Worm (Caenorhabditis elegans) whole organism, L2 larva: ENCODE measurements around the gene fbxa-99.
A peak's percentile ranks its signal among the peaks of the same experiment; 100 is the strongest.

Experiments used
- R02D3.7 ChIP-seq: fragments of 150-350 bp; optimal IDR thresholded peaks from 2 replicates; lab custom pipeline; 2014; ENCODE audit warnings: missing biosample characterization, missing genetic modification characterization
- Y55F3AM.14 ChIP-seq: fragments of 200-800 bp; sonication (Bioruptor generic); optimal IDR thresholded peaks from 2 replicates; lab custom pipeline; 2018; ENCODE audit warnings: mild to moderate bottlenecking, missing genetic modification characterization, missing compliant biosample characterization
- ZK546.5 ChIP-seq: sonication (generic microtip); optimal IDR thresholded peaks from 2 replicates; lab custom pipeline; 2017; ENCODE audit warnings: missing biosample characterization, missing genetic modification characterization
- aly-2 ChIP-seq: fragments of 150-350 bp; optimal IDR thresholded peaks from 2 replicates; lab custom pipeline; 2014; ENCODE audit warnings: missing biosample characterization, missing genetic modification characterization
- ceh-16 ChIP-seq: fragments of 150-350 bp; optimal IDR thresholded peaks from 2 replicates; lab custom pipeline; 2014; ENCODE audit warnings: missing biosample characterization, missing genetic modification characterization
- ceh-82 ChIP-seq: fragments of 150-350 bp; optimal IDR thresholded peaks from 2 replicates; lab custom pipeline; 2014; ENCODE audit warnings: missing biosample characterization, missing genetic modification characterization
- crh-2 ChIP-seq: sonication (generic microtip); optimal IDR thresholded peaks from 2 replicates; lab custom pipeline; 2017; ENCODE audit warnings: missing biosample characterization, missing genetic modification characterization
- dmd-4 ChIP-seq: sonication (generic microtip); optimal IDR thresholded peaks from 2 replicates; lab custom pipeline; 2017; ENCODE audit warnings: missing biosample characterization, missing genetic modification characterization
- egl-27 ChIP-seq: sonication (generic microtip); optimal IDR thresholded peaks from 3 replicates; lab custom pipeline; 2017; ENCODE audit warnings: missing biosample characterization, missing genetic modification reagents, missing genetic modification characterization
- elt-1 ChIP-seq: fragments of 150-350 bp; optimal IDR thresholded peaks from 2 replicates; lab custom pipeline; 2014; ENCODE audit warnings: missing biosample characterization, missing genetic modification characterization
- elt-3 ChIP-seq: sonication (generic microtip); optimal IDR thresholded peaks from 2 replicates; lab custom pipeline; 2017; ENCODE audit warnings: missing biosample characterization, missing genetic modification characterization
- fos-1 ChIP-seq: fragments of 150-350 bp; optimal IDR thresholded peaks from 2 replicates; lab custom pipeline; 2014; ENCODE audit warnings: missing biosample characterization, missing genetic modification characterization
- gmeb-1 ChIP-seq: fragments of 150-350 bp; optimal IDR thresholded peaks from 2 replicates; lab custom pipeline; 2014; ENCODE audit warnings: missing biosample characterization, missing genetic modification characterization
- lin-11 ChIP-seq: fragments of 150-350 bp; sonication (generic microtip); optimal IDR thresholded peaks from 2 replicates; lab custom pipeline; 2014; ENCODE audit warnings: missing biosample characterization, missing genetic modification characterization, inconsistent platforms, mixed read lengths
- lin-13 ChIP-seq: fragments of 150-350 bp; optimal IDR thresholded peaks from 2 replicates; lab custom pipeline; 2014; ENCODE audit warnings: missing biosample characterization, missing genetic modification reagents, missing genetic modification characterization
- lsy-2 ChIP-seq, 2 experiments: fragments of 150-350 bp in 1 of 2; sonication (generic microtip) in 1 of 2; optimal IDR thresholded peaks; 2 replicates each; lab custom pipeline; 2014 to 2017; ENCODE audit warnings: missing biosample characterization in 2 of 2, missing genetic modification characterization in 2 of 2
- mab-5 ChIP-seq: fragments of 150-350 bp; optimal IDR thresholded peaks from 2 replicates; lab custom pipeline; 2014; ENCODE audit warnings: missing biosample characterization, missing genetic modification characterization
- mdl-1 ChIP-seq, 2 experiments: fragments of 150-350 bp in 1 of 2; sonication (generic microtip) in 1 of 2; optimal IDR thresholded peaks; 2 replicates each; lab custom pipeline; 2017; ENCODE audit warnings: missing biosample characterization in 2 of 2, missing genetic modification characterization in 2 of 2
- nhr-10 ChIP-seq: sonication (generic microtip); optimal IDR thresholded peaks from 2 replicates; lab custom pipeline; 2017; ENCODE audit warnings: missing biosample characterization, missing genetic modification characterization
- nhr-12 ChIP-seq: fragments of 150-350 bp; optimal IDR thresholded peaks from 2 replicates; lab custom pipeline; 2014; ENCODE audit warnings: missing biosample characterization, missing genetic modification characterization
- nhr-129 ChIP-seq: fragments of 150-350 bp; optimal IDR thresholded peaks from 2 replicates; lab custom pipeline; 2014; ENCODE audit warnings: missing biosample characterization, missing genetic modification characterization
- nhr-23 ChIP-seq: fragments of 150-350 bp; optimal IDR thresholded peaks from 2 replicates; lab custom pipeline; 2014; ENCODE audit warnings: missing biosample characterization, missing genetic modification reagents, missing genetic modification characterization
- nhr-237 ChIP-seq: fragments of 150-350 bp; optimal IDR thresholded peaks from 2 replicates; lab custom pipeline; 2014; ENCODE audit warnings: missing biosample characterization, missing genetic modification characterization
- nhr-25 ChIP-seq: fragments of 150-350 bp; sonication (generic microtip); optimal IDR thresholded peaks from 3 replicates; lab custom pipeline; 2014; ENCODE audit warnings: missing biosample characterization, missing genetic modification characterization
- nhr-77 ChIP-seq: fragments of 150-350 bp; optimal IDR thresholded peaks from 2 replicates; lab custom pipeline; 2014; ENCODE audit warnings: missing biosample characterization, missing genetic modification characterization
- peb-1 ChIP-seq: fragments of 150-350 bp; optimal IDR thresholded peaks from 2 replicates; lab custom pipeline; 2014; ENCODE audit warnings: missing biosample characterization, missing genetic modification characterization
- sem-4 ChIP-seq: fragments of 150-350 bp; optimal IDR thresholded peaks from 2 replicates; lab custom pipeline; 2014; ENCODE audit warnings: missing biosample characterization, missing genetic modification reagents, missing genetic modification characterization
- skn-1 ChIP-seq: sonication (generic microtip); optimal IDR thresholded peaks from 2 replicates; lab custom pipeline; 2017; ENCODE audit warnings: missing biosample characterization, missing genetic modification characterization
- sma-3 ChIP-seq: sonication (generic microtip); optimal IDR thresholded peaks from 2 replicates; lab custom pipeline; 2016; ENCODE audit warnings: missing genetic modification reagents, missing genetic modification characterization, missing compliant biosample characterization
- sma-9 ChIP-seq, 2 experiments: fragments of 150-350 bp in 1 of 2; sonication (generic microtip) in 1 of 2; optimal IDR thresholded peaks; 2 replicates each; lab custom pipeline; 2014 to 2016; ENCODE audit warnings: missing genetic modification characterization in 2 of 2, mild to moderate bottlenecking in 1 of 2, missing biosample characterization in 1 of 2, missing compliant biosample characterization in 1 of 2, missing genetic modification reagents in 1 of 2, moderate library complexity in 1 of 2
- snpc-4 ChIP-seq: fragments of 150-350 bp; optimal IDR thresholded peaks from 2 replicates; lab custom pipeline; 2014; ENCODE audit warnings: missing biosample characterization, missing genetic modification characterization
- unc-39 ChIP-seq: fragments of 150-350 bp; optimal IDR thresholded peaks from 2 replicates; lab custom pipeline; 2014; ENCODE audit warnings: missing biosample characterization, missing genetic modification characterization
- unc-62 ChIP-seq: fragments of 150-350 bp; optimal IDR thresholded peaks from 2 replicates; lab custom pipeline; 2014; ENCODE audit warnings: missing biosample characterization, missing genetic modification reagents, missing genetic modification characterization
- zag-1 ChIP-seq: fragments of 150-350 bp; optimal IDR thresholded peaks from 2 replicates; lab custom pipeline; 2014; ENCODE audit warnings: missing biosample characterization, missing genetic modification characterization

The fbxa-99 gene

DNA sequence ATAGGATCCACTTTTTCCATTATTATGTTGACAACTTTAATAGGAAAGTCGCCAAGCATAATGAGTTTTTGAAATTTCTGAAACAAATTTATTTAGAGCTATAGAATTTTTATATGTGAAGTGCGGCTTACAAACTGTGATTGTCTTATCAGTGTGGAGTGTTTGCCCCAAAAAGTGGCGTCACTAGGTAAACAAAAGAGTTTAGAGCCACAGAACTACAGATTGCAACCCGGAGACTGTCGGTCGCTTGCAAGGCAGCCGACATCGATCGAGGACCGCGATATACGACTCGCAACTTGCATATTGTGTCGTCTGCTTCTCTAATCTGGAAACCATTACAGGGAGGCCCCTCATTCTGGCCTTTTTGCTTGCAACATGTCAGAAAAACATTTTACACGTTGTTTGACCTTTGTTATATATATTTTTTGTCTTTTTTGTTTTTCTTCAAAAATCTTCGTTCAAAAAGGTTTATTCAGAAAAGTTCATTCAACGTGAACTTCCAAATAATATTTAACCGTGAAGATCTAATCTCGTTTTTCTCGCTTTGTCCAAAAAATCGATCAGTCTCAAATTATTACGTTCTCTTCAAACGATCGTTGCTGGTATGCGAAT is at the start of gene fbxa-99, which contains the start of gene F36G9.13:
fbxa-99 (minus strand) TSS at position 122 of the 612 bp plus-strand sequence.
F36G9.13 (plus strand) TSS at position 562 of the 612 bp plus-strand sequence.
- TF ChIP-seq snpc-4 (tag; lab: Kevin White, UChicago) (peak; percentile 56), lsy-2 (tag; optimal IDR thresholded peaks at IDR 0.05; lab: Kevin White, UChicago) (no peak), fos-1 (peak; percentile 36), ceh-16 (tag; lab: Kevin White, UChicago) (no peak)

DNA sequence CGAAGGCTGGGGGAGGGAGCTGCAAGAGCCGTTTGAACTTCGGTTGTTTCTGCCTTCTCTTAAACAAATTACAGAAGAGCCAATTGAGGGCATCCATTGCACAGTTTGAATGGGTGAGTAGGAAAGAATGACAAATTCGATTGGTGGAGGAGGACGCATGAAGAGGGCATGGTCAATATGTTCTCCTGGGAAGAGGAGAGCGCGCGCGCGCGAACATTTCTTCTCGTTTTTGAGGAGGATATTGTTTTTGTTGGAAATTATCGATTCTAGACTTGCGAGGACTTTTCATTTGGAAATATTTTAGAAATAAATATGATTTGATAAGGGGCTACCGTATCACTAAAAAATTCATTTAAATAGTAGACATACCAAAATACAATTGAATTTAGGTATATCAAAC is 48.9 kb upstream of the fbxa-99 start, which contains the start of gene T10C6.7:
T10C6.7 (minus strand) TSS at position 143 of the 400 bp plus-strand sequence.
- no peak for TF ChIP-seq nhr-12 (tag; lab: Kevin White, UChicago)
- no peak for TF ChIP-seq nhr-129 (tag; lab: Kevin White, UChicago)
- no peak for TF ChIP-seq egl-27 (tag; lab: Kevin White, UChicago)
- TF ChIP-seq elt-1 (tag; lab: Kevin White, UChicago), result no peak
- TF ChIP-seq nhr-25, result no peak
- no peak for TF ChIP-seq R02D3.7
- TF ChIP-seq ZK546.5 (tag; lab: Kevin White, UChicago), result no peak
- no peak for TF ChIP-seq sem-4
- no peak for TF ChIP-seq peb-1 (tag; lab: Kevin White, UChicago)
- no peak for TF ChIP-seq nhr-237 (tag; lab: Kevin White, UChicago)
- no peak for TF ChIP-seq ceh-82 (tag; lab: Kevin White, UChicago)
- no peak for TF ChIP-seq lsy-2 (tag; optimal IDR thresholded peaks at IDR 0.05; lab: Kevin White, UChicago)
- TF ChIP-seq elt-3 (tag; lab: Kevin White, UChicago), result no peak
- no peak for TF ChIP-seq dmd-4 (tag; lab: Kevin White, UChicago)

DNA sequence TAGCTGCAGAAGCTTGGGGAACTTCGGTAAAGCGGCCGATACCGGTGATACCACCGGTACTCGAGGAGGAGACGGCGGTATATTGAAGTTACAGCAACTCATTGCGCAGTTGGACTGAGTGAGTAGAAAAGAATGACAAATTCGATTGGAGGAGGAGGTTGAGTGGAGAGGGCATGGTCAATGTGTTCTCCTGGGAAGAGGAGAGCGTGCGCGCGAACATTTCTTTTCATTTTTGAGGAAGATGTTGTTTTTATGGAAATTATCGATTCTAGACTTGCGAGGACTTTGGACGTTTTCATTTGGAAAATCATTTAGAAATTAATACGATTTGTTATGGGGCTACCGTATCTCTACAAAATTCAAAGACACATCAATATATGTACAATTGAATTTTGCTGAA is 46.6 kb upstream of the fbxa-99 start:
- TF ChIP-seq snpc-4 (tag; lab: Kevin White, UChicago) (no peak), skn-1 (tag; lab: Kevin White, UChicago) (no peak), mab-5 (no peak), sem-4 (no peak), egl-27 (tag; lab: Kevin White, UChicago) (no peak), gmeb-1 (tag; lab: Kevin White, UChicago) (no peak), dmd-4 (tag; lab: Kevin White, UChicago) (no peak), nhr-77 (tag; lab: Kevin White, UChicago) (no peak), sma-9 (GFP tag; optimal IDR thresholded peaks at IDR 0.05; lab: Kevin White, UChicago) (no peak), sma-9 (tag; optimal IDR thresholded peaks at IDR 0.05; lab: Kevin White, UChicago) (no peak), crh-2 (no peak)

DNA sequence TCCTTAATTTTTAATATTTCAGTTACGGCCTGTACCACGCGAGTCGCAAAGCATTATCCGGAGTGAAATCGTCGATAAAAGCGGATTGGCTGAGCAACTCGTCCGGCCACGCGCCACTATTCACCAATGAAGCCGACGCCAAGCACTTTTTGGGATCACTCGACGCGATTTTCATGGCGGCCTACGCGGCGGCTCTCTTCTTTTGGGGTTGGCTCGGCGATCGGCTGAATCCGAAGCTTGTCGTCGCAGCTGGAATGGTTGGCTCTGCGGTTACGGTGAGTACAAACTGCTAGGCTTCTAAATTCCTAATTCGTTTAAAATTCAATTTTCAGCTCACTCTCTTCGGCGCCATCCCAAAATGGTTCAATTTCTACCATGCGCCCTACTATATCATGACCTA is 42.3 kb upstream of the fbxa-99 start:
- TF ChIP-seq lin-13 (GFP tag; lab: Kevin White, UChicago) (no peak), lsy-2 (tag; optimal IDR thresholded peaks at IDR 0.05; lab: Kevin White, UChicago) (no peak)

DNA sequence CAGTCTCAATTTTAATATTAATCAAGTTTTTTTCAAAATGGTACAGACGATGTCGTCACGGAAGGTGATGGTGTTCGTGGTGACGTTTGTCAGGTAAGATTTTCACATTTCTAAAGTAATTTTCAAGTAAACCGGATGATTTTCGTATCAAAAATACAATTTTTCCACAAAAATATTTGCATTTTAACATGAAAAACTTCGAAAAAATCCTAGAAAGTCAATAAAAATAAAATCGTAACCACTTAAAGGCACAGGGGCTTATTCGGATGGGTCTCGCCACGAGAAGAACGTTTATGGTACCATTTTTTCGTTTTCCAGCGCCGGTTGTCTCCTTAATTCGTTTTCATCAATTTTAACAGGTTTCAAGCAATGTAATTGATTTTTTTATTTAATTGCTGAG is 41.6 kb upstream of the fbxa-99 start, which contains the start of gene T10C6.6:
T10C6.6 (plus strand) TSS at position 27 of the 400 bp plus-strand sequence.
- no peak for TF ChIP-seq nhr-25
- no peak for TF ChIP-seq nhr-23
- no peak for TF ChIP-seq unc-62 (GFP tag; lab: Kevin White, UChicago)
- no peak for TF ChIP-seq aly-2
- no peak for TF ChIP-seq nhr-237 (tag; lab: Kevin White, UChicago)
- no peak for TF ChIP-seq Y55F3AM.14 (GFP tag; lab: Kevin White, UChicago)
- no peak for TF ChIP-seq nhr-12 (tag; lab: Kevin White, UChicago)
- no peak for TF ChIP-seq lin-11 (tag; lab: Kevin White, UChicago)
- TF ChIP-seq sma-3 (GFP tag; lab: Kevin White, UChicago), result no peak
- TF ChIP-seq zag-1 (tag; lab: Kevin White, UChicago), result no peak
- no peak for TF ChIP-seq mdl-1 (tag; optimal IDR thresholded peaks at IDR 0.05; lab: Kevin White, UChicago)
- no peak for TF ChIP-seq nhr-10 (tag; lab: Kevin White, UChicago)
- no peak for TF ChIP-seq lin-13 (GFP tag; lab: Kevin White, UChicago)
- TF ChIP-seq unc-39 (tag; lab: Kevin White, UChicago), result no peak
